5 worm cellular contexts compared by ENCODE assay signal in genomic region chrII:6283074-6283473, ce11.
TF ChIP-seq lines count a peak whose summit lies in the region.

Gene F13H8.1 (plus strand): TSS chrII:6283384.

TF ChIP-seq in whole organism, L1 larva, 84 proteins besides CTCF, POLR2A, EP300 and RAD21:
- TF ChIP-seq pqm-1 (tag; optimal IDR thresholded peaks at IDR 0.05; lab: Kevin White, UChicago), result peak; percentile 29
- TF ChIP-seq lin-35 (GFP tag; optimal IDR thresholded peaks at IDR 0.05; lab: Kevin White, UChicago), result peak in 1 of 2 experiments; percentile 8
- TF ChIP-seq elt-2 (tag; optimal IDR thresholded peaks at IDR 0.05; lab: Kevin White, UChicago), result peak; percentile 54
- TF ChIP-seq snpc-4 (tag; optimal IDR thresholded peaks at IDR 0.05; lab: Kevin White, UChicago), result no peak
- TF ChIP-seq tlp-1 (tag; optimal IDR thresholded peaks at IDR 0.05; lab: Kevin White, UChicago), result no peak
- no peak for TF ChIP-seq unc-62 (GFP tag; optimal IDR thresholded peaks at IDR 0.05; lab: Kevin White, UChicago)

TF ChIP-seq in whole organism, L2 larva, 48 proteins besides CTCF, POLR2A, EP300 and RAD21:
- TF ChIP-seq sma-9 (GFP tag; optimal IDR thresholded peaks at IDR 0.05; lab: Kevin White, UChicago) (peak; percentile 19), sma-9 (tag; optimal IDR thresholded peaks at IDR 0.05; lab: Kevin White, UChicago) (no peak), unc-55 (GFP tag; optimal IDR thresholded peaks at IDR 0.05; lab: Kevin White, UChicago) (no peak), crh-2 (tag; optimal IDR thresholded peaks at IDR 0.05; lab: Kevin White, UChicago) (peak; percentile 51), fos-1 (tag; optimal IDR thresholded peaks at IDR 0.05; lab: Kevin White, UChicago) (peak; percentile 60)

TF ChIP-seq in whole organism, L3 larva, 47 proteins besides CTCF, POLR2A, EP300 and RAD21:
- TF ChIP-seq tbx-2 (tag; optimal IDR thresholded peaks at IDR 0.05; lab: Kevin White, UChicago) (no peak), ceh-9 (tag; optimal IDR thresholded peaks at IDR 0.05; lab: Kevin White, UChicago) (no peak), pha-4 (tag; optimal IDR thresholded peaks at IDR 0.05; lab: Kevin White, UChicago) (peak; percentile 14), daf-12 (tag; optimal IDR thresholded peaks at IDR 0.05; lab: Kevin White, UChicago) (no peak), lin-15B (tag; optimal IDR thresholded peaks at IDR 0.05; lab: Kevin White, UChicago) (no peak), eor-1 (tag; optimal IDR thresholded peaks at IDR 0.05; lab: Kevin White, UChicago) (no peak), jun-1 (tag; optimal IDR thresholded peaks at IDR 0.05; lab: Kevin White, UChicago) (peak; percentile 21), nhr-76 (tag; optimal IDR thresholded peaks at IDR 0.05; lab: Kevin White, UChicago) (no peak), nhr-67 (tag; optimal IDR thresholded peaks at IDR 0.05; lab: Kevin White, UChicago) (no peak), elt-2 (tag; optimal IDR thresholded peaks at IDR 0.05; lab: Kevin White, UChicago) (peak; percentile 88), fos-1 (tag; optimal IDR thresholded peaks at IDR 0.05; lab: Kevin White, UChicago) (no peak), sea-2 (GFP tag; optimal IDR thresholded peaks at IDR 0.05; lab: Kevin White, UChicago) (no peak), pqm-1 (tag; optimal IDR thresholded peaks at IDR 0.05; lab: Kevin White, UChicago) (peak; percentile 61), ZK546.5 (tag; optimal IDR thresholded peaks at IDR 0.05; lab: Kevin White, UChicago) (no peak), R02D3.7 (tag; optimal IDR thresholded peaks at IDR 0.05; lab: Kevin White, UChicago) (no peak), nhr-11 (tag; optimal IDR thresholded peaks at IDR 0.05; lab: Kevin White, UChicago) (no peak), ceh-16 (tag; optimal IDR thresholded peaks at IDR 0.05; lab: Kevin White, UChicago) (no peak), nfya-1 (tag; optimal IDR thresholded peaks at IDR 0.05; lab: Kevin White, UChicago; ENCODE audit: insufficient read depth) (no peak)

TF ChIP-seq in whole organism, L4 larva, 104 proteins besides CTCF, POLR2A, EP300 and RAD21:
- no peak for TF ChIP-seq hif-1 (tag; optimal IDR thresholded peaks at IDR 0.05; lab: Kevin White, UChicago)
- TF ChIP-seq dmd-6 (GFP tag; IDR thresholded peaks at IDR 0.05; lab: Robert Waterston, UW), result peak; percentile 33; the same call in 1 of the 2 replicates
- peak; percentile 58 for TF ChIP-seq hlh-11 (tag; optimal IDR thresholded peaks at IDR 0.05; lab: Kevin White, UChicago)
- TF ChIP-seq daf-16 (GFP tag; optimal IDR thresholded peaks at IDR 0.05; lab: Kevin White, UChicago), result no peak
- peak; percentile 76 for TF ChIP-seq daf-16 (tag; optimal IDR thresholded peaks at IDR 0.05; lab: Kevin White, UChicago)
- peak; percentile 56 for TF ChIP-seq nhr-28 (tag; optimal IDR thresholded peaks at IDR 0.05; lab: Kevin White, UChicago)
- TF ChIP-seq hlh-30 (tag; optimal IDR thresholded peaks at IDR 0.05; lab: Kevin White, UChicago; ENCODE audit: insufficient read depth), result peak; percentile 52
- peak; percentile 64; the same call in 1 of the 2 replicates for TF ChIP-seq php-3 (GFP tag; IDR thresholded peaks at IDR 0.05; lab: Robert Waterston, UW)
- TF ChIP-seq ceh-44 (GFP tag; IDR thresholded peaks at IDR 0.05; lab: Robert Waterston, UW), result no peak
- TF ChIP-seq pqm-1 (tag; optimal IDR thresholded peaks at IDR 0.05; lab: Kevin White, UChicago), result peak; percentile 63
- TF ChIP-seq dve-1 (tag; optimal IDR thresholded peaks at IDR 0.05; lab: Kevin White, UChicago; ENCODE audit: insufficient read depth), result peak; percentile 64

TF ChIP-seq in whole organism, young adult, 124 proteins besides CTCF, POLR2A, EP300 and RAD21:
- TF ChIP-seq nhr-80 (tag; optimal IDR thresholded peaks at IDR 0.05; lab: Kevin White, UChicago), result peak; percentile 51
- no peak for TF ChIP-seq Y67H2A.10 (GFP tag; conservative IDR thresholded peaks at IDR 0.05; lab: Robert Waterston, UW)
TF ChIP-seq in whole organism, young adult: peak in this region for 1.
